Worm (Caenorhabditis elegans) whole organism, young adult: ENCODE measurements around the gene Y46E12A.5.

Experiments used
- B0261.1 ChIP-seq: sonication (generic microtip); optimal IDR thresholded peaks from 2 replicates; lab custom pipeline; 2016; ENCODE audit warnings: mild to moderate bottlenecking, missing genetic modification characterization, moderate library complexity, missing compliant biosample characterization
- dox-1 ChIP-seq: fragments of 200-800 bp; sonication (Bioruptor generic); IDR thresholded peaks from 2 replicates; pipeline ENCODE4 v1.3.6; 2022; ENCODE audit warnings: missing genetic modification reagents, missing genetic modification characterization, missing compliant biosample characterization
- egrh-3 ChIP-seq: fragments of 200-800 bp; sonication (Bioruptor generic); IDR thresholded peaks from 2 replicates; pipeline ENCODE4 v1.3.6; 2022; ENCODE audit warnings: missing genetic modification reagents, missing genetic modification characterization, missing compliant biosample characterization
- lin-40 ChIP-seq: sonication (generic microtip); optimal IDR thresholded peaks from 2 replicates; lab custom pipeline; 2016; ENCODE audit warnings: missing genetic modification characterization, mild to moderate bottlenecking, missing compliant biosample characterization, missing genotype, missing genetic modification reagents
- nhr-80 ChIP-seq: sonication (generic microtip); optimal IDR thresholded peaks from 2 replicates; lab custom pipeline; 2016; ENCODE audit warnings: missing genetic modification characterization, missing compliant biosample characterization
- nhr-90 ChIP-seq: sonication (generic microtip); optimal IDR thresholded peaks from 2 replicates; lab custom pipeline; 2016; ENCODE audit warnings: missing genotype, mild to moderate bottlenecking, missing genetic modification characterization, missing compliant biosample characterization
- snpc-4 ChIP-seq, 5 experiments: fragments of 150-350 bp in 1 of 5; sonication (generic microtip) in 4 of 5; optimal IDR thresholded peaks; 2 replicates each; lab custom pipeline; 2014 to 2018; ENCODE audit warnings: missing genetic modification characterization in 5 of 5, missing biosample characterization in 3 of 5, antibody characterized with exemption in 2 of 5, mild to moderate bottlenecking in 2 of 5, missing compliant biosample characterization in 2 of 5, missing genotype in 2 of 5, moderate library complexity in 2 of 5, missing genetic modification reagents in 1 of 5

The Y46E12A.5 gene

DNA sequence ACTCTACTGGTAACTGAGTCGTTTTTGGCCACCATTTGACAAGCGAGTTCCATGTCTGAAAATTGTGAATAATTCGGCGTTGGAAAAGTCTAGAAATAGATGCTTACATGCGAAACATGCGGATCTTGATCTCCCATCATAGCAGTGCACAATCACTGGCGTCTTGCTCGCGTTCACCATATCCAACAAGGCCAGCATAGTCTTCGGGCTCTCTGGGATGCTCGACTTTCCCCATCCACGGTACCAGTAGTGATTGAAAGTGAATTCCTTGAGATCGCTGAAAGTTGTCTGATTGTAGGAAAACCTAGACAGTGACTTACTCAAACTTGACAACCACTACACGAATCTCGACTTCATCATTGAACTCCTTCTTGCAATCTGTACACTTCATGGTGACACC lies 40.3 kb downstream of the Y46E12A.5 start (continued):
- TF ChIP-seq lin-40 (tag; lab: Kevin White, UChicago) (no peak), nhr-80 (tag; lab: Kevin White, UChicago) (no peak), snpc-4 (GFP tag; optimal IDR thresholded peaks at IDR 0.05; lab: Kevin White, UChicago) (no peak), snpc-4 (tag; optimal IDR thresholded peaks at IDR 0.05; lab: Kevin White, UChicago) (no peak), nhr-90 (tag; lab: Kevin White, UChicago) (no peak)
- TF ChIP-seq, all 124 proteins: peak for 0

DNA sequence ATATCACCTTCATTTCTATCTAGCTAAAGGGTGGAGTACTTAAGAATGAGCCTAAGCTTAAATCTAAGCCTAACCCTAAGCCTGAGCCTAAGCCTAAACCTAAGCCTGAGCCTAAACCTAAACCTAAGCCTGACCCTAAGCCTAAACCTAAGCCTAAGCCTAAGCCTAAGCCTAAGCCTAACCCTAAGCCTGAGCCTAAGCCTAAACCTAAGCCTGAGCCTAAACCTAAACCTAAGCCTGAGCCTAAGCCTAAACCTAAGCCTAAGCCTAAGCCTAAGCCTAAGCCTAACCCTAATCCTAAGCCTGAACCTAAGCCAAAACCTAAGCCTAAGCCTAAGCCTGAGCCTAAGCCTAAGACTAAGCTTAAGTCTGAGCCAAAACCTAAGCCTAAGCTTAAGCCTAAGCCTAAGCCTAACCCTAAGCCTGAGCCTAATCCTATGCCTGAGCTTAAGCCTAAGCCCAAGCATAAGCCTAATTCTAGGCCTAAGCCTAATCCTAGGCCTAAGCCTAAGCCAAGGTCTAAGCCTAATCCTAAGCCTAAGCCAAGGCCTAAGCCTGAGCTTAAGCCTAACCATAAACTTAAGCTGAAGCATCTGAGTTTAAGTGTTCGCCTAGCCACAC lies 44.0 kb downstream of the Y46E12A.5 start:
- 0 out of 2 replicates have a peak, but pooled peaks have one; percentile 29 for TF ChIP-seq dox-1 (GFP tag; lab: Robert Waterston, UW)
- no peak for TF ChIP-seq B0261.1 (tag; lab: Kevin White, UChicago)
- TF ChIP-seq egrh-3 (GFP tag; lab: Robert Waterston, UW), result 0 out of 2 replicates have a peak, but pooled peaks have one; percentile 15
